Fruit fly (Drosophila melanogaster) whole organism, embryonic: ENCODE measurements around the gene CG7483.

ENCODE experiments used
- Adf1 ChIP-seq: fragments of 200-800 bp; sonication (Bioruptor generic); IDR thresholded peaks from 2 replicates; pipeline ENCODE4 v1.3.6; 2022; ENCODE audit warnings: missing biosample characterization, missing genetic modification characterization
- Asciz ChIP-seq: fragments of 200-800 bp; sonication (Bioruptor generic); optimal IDR thresholded peaks from 2 replicates; lab custom pipeline; 2017; ENCODE audit warnings: missing biosample characterization, mild to moderate bottlenecking, missing genetic modification characterization, missing genetic modification reagents
- Awh ChIP-seq: fragments of 200-800 bp; sonication (Bioruptor generic); IDR thresholded peaks from 2 replicates; pipeline ENCODE4, ENCODE4 v1.3.6; 2022; ENCODE audit warnings: missing biosample characterization, missing genetic modification characterization
- C15 ChIP-seq: fragments of 200-800 bp; sonication (Bioruptor generic); IDR thresholded peaks from 3 replicates; pipeline ENCODE4 v1.3.6; 2022; ENCODE audit warnings: missing biosample characterization, missing genetic modification characterization
- CG11247 ChIP-seq: fragments of 200-800 bp; sonication (Bioruptor generic); IDR thresholded peaks from 2 replicates; pipeline ENCODE4 v1.3.6; 2022; ENCODE audit warnings: missing biosample characterization, missing genetic modification characterization
- CG12155 ChIP-seq: fragments of 200-800 bp; sonication (Bioruptor generic); optimal IDR thresholded peaks from 3 replicates; lab custom pipeline; 2016; ENCODE audit warnings: missing biosample characterization, missing genetic modification characterization
- CG12391 ChIP-seq: fragments of 200-800 bp; sonication (Bioruptor generic); optimal IDR thresholded peaks from 3 replicates; lab custom pipeline; 2018; ENCODE audit warnings: missing biosample characterization, mild to moderate bottlenecking, missing genetic modification characterization, moderate library complexity
- CG12769 ChIP-seq: fragments of 200-800 bp; sonication (Bioruptor generic); optimal IDR thresholded peaks from 2 replicates; lab custom pipeline; 2019; ENCODE audit warnings: missing biosample characterization, mild to moderate bottlenecking, missing genetic modification characterization, moderate library complexity
- CG14014 ChIP-seq: fragments of 200-800 bp; sonication (Bioruptor generic); IDR thresholded peaks from 2 replicates; pipeline ENCODE4 v1.3.6; 2022; ENCODE audit warnings: missing biosample characterization, missing genetic modification characterization
- CG1602 ChIP-seq: fragments of 200-800 bp; sonication (Bioruptor generic); optimal IDR thresholded peaks from 3 replicates; lab custom pipeline; 2016; ENCODE audit warnings: missing biosample characterization, missing genetic modification characterization
- CG1603 ChIP-seq: fragments of 200-800 bp; sonication (Bioruptor generic); optimal IDR thresholded peaks from 2 replicates; lab custom pipeline; 2019; ENCODE audit warnings: missing biosample characterization, mild to moderate bottlenecking, missing genetic modification characterization, moderate library complexity
- CG17186 ChIP-seq: fragments of 200-800 bp; sonication (Bioruptor generic); optimal IDR thresholded peaks from 3 replicates; lab custom pipeline; 2017; ENCODE audit warnings: missing biosample characterization, missing genetic modification reagents, missing genetic modification characterization
- CG17568 ChIP-seq: fragments of 200-800 bp; sonication (Bioruptor generic); optimal IDR thresholded peaks from 2 replicates; lab custom pipeline; 2018; ENCODE audit warnings: missing biosample characterization, mild to moderate bottlenecking, missing genetic modification characterization, moderate library complexity
- CG18262 ChIP-seq: fragments of 200-800 bp; optimal IDR thresholded peaks from 3 replicates; lab custom pipeline; 2019; ENCODE audit warnings: missing biosample characterization, mild to moderate bottlenecking, missing genetic modification characterization, moderate library complexity
- CG30431 ChIP-seq: fragments of 200-800 bp; sonication (Bioruptor generic); optimal IDR thresholded peaks from 2 replicates; lab custom pipeline; 2017; ENCODE audit warnings: missing biosample characterization, missing genetic modification characterization
- CG32767 ChIP-seq: fragments of 200-800 bp; sonication (Bioruptor generic); IDR thresholded peaks from 2 replicates; pipeline ENCODE4 v1.3.6; 2022; ENCODE audit warnings: missing biosample characterization, missing genetic modification characterization
- CG32772 ChIP-seq: fragments of 200-800 bp; sonication (Bioruptor generic); IDR thresholded peaks from 2 replicates; pipeline ENCODE4 v1.3.6; 2022; ENCODE audit warnings: missing biosample characterization, missing genetic modification characterization
- CG3847 ChIP-seq: fragments of 200-800 bp; sonication (Bioruptor generic); IDR thresholded peaks from 2 replicates; pipeline ENCODE4 v1.3.6; 2022; ENCODE audit warnings: missing biosample characterization, missing genetic modification characterization
- CG5245 ChIP-seq: fragments of 200-800 bp; sonication (Bioruptor generic); optimal IDR thresholded peaks from 3 replicates; lab custom pipeline; 2016; ENCODE audit warnings: missing biosample characterization, missing genetic modification characterization
- CG9727 ChIP-seq: fragments of 200-800 bp; sonication (Bioruptor generic); optimal IDR thresholded peaks from 3 replicates; lab custom pipeline; 2017; ENCODE audit warnings: missing biosample characterization, mild to moderate bottlenecking, missing genetic modification characterization
- Chrac-16 ChIP-seq: fragments of 200-800 bp; sonication (Bioruptor generic); optimal IDR thresholded peaks from 3 replicates; lab custom pipeline; 2016; ENCODE audit warnings: missing biosample characterization, missing genetic modification characterization
- D19B ChIP-seq: fragments of 200-800 bp; sonication (Bioruptor generic); optimal IDR thresholded peaks from 2 replicates; lab custom pipeline; 2017; ENCODE audit warnings: missing biosample characterization, mild to moderate bottlenecking, missing genetic modification characterization
- Deaf1 ChIP-seq: fragments of 200-800 bp; optimal IDR thresholded peaks from 3 replicates; lab custom pipeline; 2019; ENCODE audit warnings: missing biosample characterization, mild to moderate bottlenecking, missing genetic modification characterization, moderate library complexity
- Doc3 ChIP-seq: fragments of 200-800 bp; sonication (Bioruptor generic); IDR thresholded peaks from 3 replicates; pipeline ENCODE4 v1.3.6; 2022; ENCODE audit warnings: missing biosample characterization, missing genetic modification characterization; ENCODE audit not compliant: partially characterized antibody
- Ets97D ChIP-seq: fragments of 200-800 bp; sonication (Bioruptor generic); optimal IDR thresholded peaks from 3 replicates; lab custom pipeline; 2016; ENCODE audit warnings: missing biosample characterization, missing genetic modification characterization
- HLH54F ChIP-seq: fragments of 200-800 bp; sonication (Bioruptor generic); optimal IDR thresholded peaks from 3 replicates; lab custom pipeline; 2016; ENCODE audit warnings: missing biosample characterization, missing genetic modification characterization
- Hr78 ChIP-seq, 2 experiments: fragments of 200-800 bp in 1 of 2; fragments of >200 bp in 1 of 2; sonication (Bioruptor generic) in 1 of 2; optimal IDR thresholded peaks; 2 replicates each; lab custom pipeline; 2017 to 2019; ENCODE audit warnings: missing biosample characterization in 2 of 2, missing genetic modification characterization in 2 of 2, mild to moderate bottlenecking in 1 of 2, moderate library complexity in 1 of 2
- Rx ChIP-seq: fragments of 200-800 bp; sonication (Bioruptor generic); IDR thresholded peaks from 2 replicates; pipeline ENCODE4 v1.3.6; 2022; ENCODE audit warnings: missing biosample characterization, missing genetic modification characterization
- Side ChIP-seq: fragments of 200-800 bp; sonication (Bioruptor generic); optimal IDR thresholded peaks from 2 replicates; lab custom pipeline; 2016; ENCODE audit warnings: missing biosample characterization, missing genetic modification characterization
- Sox100B ChIP-seq: fragments of 200-800 bp; sonication (Bioruptor generic); optimal IDR thresholded peaks from 3 replicates; lab custom pipeline; 2018; ENCODE audit warnings: missing biosample characterization, mild to moderate bottlenecking, missing genetic modification characterization
- Ssrp ChIP-seq: fragments of 200-800 bp; sonication (Bioruptor generic); optimal IDR thresholded peaks from 2 replicates; lab custom pipeline; 2018; ENCODE audit warnings: missing biosample characterization, mild to moderate bottlenecking, missing genetic modification characterization, moderate library complexity
- Usf ChIP-seq: fragments of 200-800 bp; sonication (Bioruptor generic); optimal IDR thresholded peaks from 2 replicates; lab custom pipeline; 2017; ENCODE audit warnings: missing genotype, missing biosample characterization, missing genetic modification characterization
- br ChIP-seq: fragments of >200 bp; optimal IDR thresholded peaks from 2 replicates; lab custom pipeline; 2017
- cad ChIP-seq: fragments of >200 bp; optimal IDR thresholded peaks from 2 replicates; lab custom pipeline; 2017; ENCODE audit warnings: missing biosample characterization, missing genetic modification characterization
- cg ChIP-seq: fragments of 200-800 bp; sonication (Bioruptor generic); optimal IDR thresholded peaks from 3 replicates; lab custom pipeline; 2019; ENCODE audit warnings: missing biosample characterization, mild to moderate bottlenecking, missing genetic modification characterization, moderate library complexity
- dati ChIP-seq: fragments of 200-800 bp; sonication (Bioruptor generic); IDR thresholded peaks from 2 replicates; pipeline ENCODE4 v1.3.6; 2022; ENCODE audit warnings: missing biosample characterization, missing genetic modification characterization
- grn ChIP-seq: fragments of 200-800 bp; sonication (Bioruptor generic); optimal IDR thresholded peaks from 3 replicates; lab custom pipeline; 2017; ENCODE audit warnings: missing biosample characterization, missing genetic modification characterization
- hbn ChIP-seq: fragments of 200-800 bp; sonication (Bioruptor generic); IDR thresholded peaks from 2 replicates; pipeline ENCODE4 v1.3.6; 2022; ENCODE audit warnings: missing biosample characterization, missing genetic modification characterization; ENCODE audit not compliant: partially characterized antibody
- kni ChIP-seq: fragments of 200-800 bp; sonication (Bioruptor generic); optimal IDR thresholded peaks from 3 replicates; lab custom pipeline; 2017; ENCODE audit warnings: mild to moderate bottlenecking, missing biosample characterization, missing genetic modification reagents, missing genetic modification characterization
- lab ChIP-seq: fragments of 200-800 bp; sonication (Bioruptor generic); optimal IDR thresholded peaks from 3 replicates; lab custom pipeline; 2017; ENCODE audit warnings: missing biosample characterization, missing genetic modification characterization, mild to moderate bottlenecking, moderate library complexity, missing genetic modification reagents
- luna ChIP-seq: fragments of 200-800 bp; sonication (Bioruptor generic); optimal IDR thresholded peaks from 2 replicates; lab custom pipeline; 2016; ENCODE audit warnings: missing biosample characterization, missing genetic modification characterization
- nerfin-1 ChIP-seq: fragments of 200-800 bp; sonication (Bioruptor generic); optimal IDR thresholded peaks from 3 replicates; lab custom pipeline; 2019; ENCODE audit warnings: missing biosample characterization, mild to moderate bottlenecking, missing genetic modification characterization, moderate library complexity
- oc ChIP-seq: fragments of 200-800 bp; sonication (Bioruptor generic); optimal IDR thresholded peaks from 2 replicates; lab custom pipeline; 2018; ENCODE audit warnings: missing biosample characterization, mild to moderate bottlenecking, missing genetic modification characterization, moderate library complexity
- prd ChIP-seq, 3 experiments: fragments of >200 bp in 2 of 3; fragments of 200-800 bp in 1 of 3; sonication (Bioruptor generic) in 1 of 3; optimal IDR thresholded peaks in 2 of 3; IDR thresholded peaks in 1 of 3; 2 replicates in 2 of 3; 3 replicates in 1 of 3; pipeline versions ENCODE4 v1.3.6 to Lab custom; 2017 to 2022; ENCODE audit warnings: missing biosample characterization in 1 of 3, missing genetic modification characterization in 1 of 3
- sens ChIP-seq: fragments of 200-800 bp; sonication (Bioruptor generic); peaks from one replicate; lab custom pipeline; 2016; ENCODE audit warnings: missing biosample characterization, missing genetic modification characterization
- sug ChIP-seq: fragments of 200-800 bp; optimal IDR thresholded peaks from 2 replicates; lab custom pipeline; 2019; ENCODE audit warnings: missing biosample characterization, mild to moderate bottlenecking, missing genetic modification characterization, moderate library complexity
- twi ChIP-seq: fragments of 200-800 bp; optimal IDR thresholded peaks from 2 replicates; lab custom pipeline; 2019; ENCODE audit warnings: missing biosample characterization, mild to moderate bottlenecking, missing genetic modification characterization, moderate library complexity
- vnd ChIP-seq: fragments of 200-800 bp; sonication (Bioruptor generic); IDR thresholded peaks from 3 replicates; pipeline ENCODE4 v1.3.6; 2022; ENCODE audit warnings: missing biosample characterization, missing genetic modification characterization; ENCODE audit not compliant: partially characterized antibody
- wek ChIP-seq: fragments of 200-800 bp; sonication (Bioruptor generic); optimal IDR thresholded peaks from 3 replicates; lab custom pipeline; 2018; ENCODE audit warnings: missing biosample characterization, mild to moderate bottlenecking, missing genetic modification characterization, moderate library complexity
- wor ChIP-seq: fragments of 200-800 bp; sonication (Bioruptor generic); IDR thresholded peaks from 2 replicates; pipeline ENCODE4 v1.3.6; 2022; ENCODE audit warnings: missing biosample characterization, missing genetic modification characterization
- zen ChIP-seq: fragments of 200-800 bp; sonication (Bioruptor generic); optimal IDR thresholded peaks from 3 replicates; lab custom pipeline; 2018; ENCODE audit warnings: missing biosample characterization, mild to moderate bottlenecking, missing genetic modification characterization, moderate library complexity
- zfh2 ChIP-seq: fragments of 200-800 bp; sonication (Bioruptor generic); optimal IDR thresholded peaks from 2 replicates; lab custom pipeline; 2016; ENCODE audit warnings: missing biosample characterization, missing genetic modification characterization

The CG7483 gene

DNA sequence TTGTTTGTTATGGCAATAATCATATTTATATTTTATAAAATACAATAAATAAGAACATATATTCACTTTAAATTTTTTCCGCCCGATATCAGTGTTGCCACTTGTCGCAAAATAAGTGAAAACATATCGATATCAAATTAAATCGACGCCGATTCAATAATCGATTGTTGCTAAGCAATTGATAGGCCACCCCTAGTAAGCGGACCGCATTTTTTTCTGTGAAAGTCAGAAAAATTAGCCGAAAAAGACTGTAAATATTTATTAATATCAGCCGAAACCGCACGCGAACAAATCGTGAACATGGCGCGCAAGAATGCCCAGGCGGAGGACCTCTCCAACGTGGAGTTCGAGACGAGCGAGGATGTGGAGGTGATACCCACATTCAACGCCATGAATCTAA is at the start of gene CG7483 (continued):
- TF ChIP-seq Doc3 (GFP tag; lab: Robert Waterston, UW) (peak; percentile 77), CG12391 (no peak), sens (peak; percentile 60), zfh2 (no peak), CG1603 (tag; lab: Kevin White, UChicago) (peak; percentile 13), CG32772 (no peak), Asciz (no peak), twi (no peak), wek (GFP tag; lab: Kevin White, UChicago) (no peak), prd (optimal IDR thresholded peaks at IDR 0.05; lab: Kevin White, UChicago) (no peak), prd (GFP tag; IDR thresholded peaks at IDR 0.05; lab: Robert Waterston, UW) (no peak), CG12769 (tag; lab: Kevin White, UChicago) (no peak), oc (tag; lab: Kevin White, UChicago) (no peak), CG17568 (GFP tag; lab: Kevin White, UChicago) (no peak), luna (GFP tag; lab: Kevin White, UChicago) (no peak), Awh (GFP tag; lab: Robert Waterston, UW) (no peak), sug (tag; lab: Kevin White, UChicago) (peak; percentile 19), CG18262 (tag; lab: Kevin White, UChicago) (no peak), Adf1 (GFP tag; lab: Robert Waterston, UW) (no peak), CG11247 (GFP tag; lab: Robert Waterston, UW) (no peak), HLH54F (GFP tag; lab: Kevin White, UChicago) (no peak), Side (no peak), Hr78 (GFP tag; optimal IDR thresholded peaks at IDR 0.05; lab: Kevin White, UChicago) (no peak), Ets97D (peak; percentile 20), dati (GFP tag; lab: Robert Waterston, UW) (no peak), D19B (GFP tag; lab: Kevin White, UChicago) (no peak), CG17186 (GFP tag; lab: Kevin White, UChicago) (no peak), Ssrp (tag; lab: Kevin White, UChicago) (no peak), lab (no peak), br (no peak), cad (GFP tag; lab: Kevin White, UChicago) (no peak), grn (GFP tag; lab: Kevin White, UChicago) (no peak), CG5245 (GFP tag; lab: Kevin White, UChicago) (no peak), hbn (peak; percentile 87), zen (tag; lab: Kevin White, UChicago) (no peak), Chrac-16 (GFP tag; lab: Kevin White, UChicago) (no peak), Rx (GFP tag; lab: Robert Waterston, UW) (no peak), wor (GFP tag; lab: Robert Waterston, UW) (no peak), CG1602 (GFP tag; lab: Kevin White, UChicago) (no peak), CG14014 (no peak), CG30431 (GFP tag; lab: Kevin White, UChicago) (no peak), nerfin-1 (tag; lab: Kevin White, UChicago) (no peak), CG32767 (GFP tag; lab: Robert Waterston, UW) (no peak; the same call in 1 of the 2 replicates), Deaf1 (tag; lab: Kevin White, UChicago) (no peak), C15 (GFP tag; lab: Robert Waterston, UW) (no peak), kni (GFP tag; lab: Kevin White, UChicago) (no peak), vnd (GFP tag; lab: Robert Waterston, UW) (peak; percentile 75), CG12155 (GFP tag; lab: Kevin White, UChicago) (no peak), Sox100B (no peak), CG9727 (GFP tag; lab: Kevin White, UChicago) (no peak), cg (GFP tag; lab: Kevin White, UChicago) (no peak), CG3847 (GFP tag; lab: Robert Waterston, UW) (no peak), Usf (GFP tag; lab: Kevin White, UChicago) (no peak)
